Worm (Caenorhabditis elegans): ENCODE measurements around the gene F16G10.8.

The F16G10.8 gene

DNA sequence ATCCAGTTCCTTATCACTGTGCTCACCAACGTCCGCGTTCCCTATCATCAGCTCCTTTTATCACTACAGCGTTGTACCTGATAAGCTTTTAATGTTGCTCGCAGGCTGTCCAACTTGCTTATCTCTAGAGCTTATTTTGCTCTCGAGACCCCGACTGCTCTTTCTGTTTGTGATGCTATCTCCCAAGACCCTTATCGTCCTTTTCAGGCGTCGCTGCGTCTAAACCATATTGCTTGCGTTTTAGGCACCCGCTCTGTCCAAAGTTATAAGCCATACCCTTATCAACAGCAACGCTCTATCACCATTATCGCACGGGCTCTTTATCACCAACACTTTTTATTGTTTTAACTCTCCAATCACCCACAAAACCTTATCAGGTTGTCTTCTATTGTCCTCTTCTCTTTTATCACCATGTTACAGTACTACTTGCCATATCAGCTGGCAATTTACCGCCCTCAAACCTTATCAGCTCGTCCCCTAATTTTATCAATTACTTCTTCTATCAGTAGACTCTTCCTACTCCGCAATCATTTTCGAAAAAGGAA lies 4.7 kb downstream of the F16G10.8 start (continued):
- TF ChIP-seq ztf-22 (GFP tag; optimal IDR thresholded peaks at IDR 0.05) = peak; percentile 100
- peak; percentile 91 for TF ChIP-seq nfyb-1 (GFP tag; IDR thresholded peaks at IDR 0.05)
- 0 out of 2 replicates have a peak, but pooled peaks have one; percentile 2 for TF ChIP-seq ceh-40 (GFP tag; IDR thresholded peaks at IDR 0.05)
- TF ChIP-seq B0035.1 (tag; optimal IDR thresholded peaks at IDR 0.05) = no peak
- no peak for TF ChIP-seq hlh-12 (tag; optimal IDR thresholded peaks at IDR 0.05)
- no peak for TF ChIP-seq ztf-28 (GFP tag; IDR thresholded peaks at IDR 0.05)
- no peak for TF ChIP-seq ceh-58 (GFP tag; IDR thresholded peaks at IDR 0.05)
- TF ChIP-seq repo-1 (tag; optimal IDR thresholded peaks at IDR 0.05) = peak; percentile 76
- peak; percentile 84 for TF ChIP-seq tlf-1 (GFP tag; optimal IDR thresholded peaks at IDR 0.05)
- TF ChIP-seq ets-4 (GFP tag; optimal IDR thresholded peaks at IDR 0.05) = peak; percentile 99
- TF ChIP-seq ccch-3 (GFP tag; optimal IDR thresholded peaks at IDR 0.05) = no peak
- no peak for TF ChIP-seq nhr-120 (GFP tag; IDR thresholded peaks at IDR 0.05)
- TF ChIP-seq let-607 (tag; optimal IDR thresholded peaks at IDR 0.05) = peak; percentile 79 to 88
- no peak for TF ChIP-seq rcor-1 (GFP tag; IDR thresholded peaks at IDR 0.05)
- TF ChIP-seq madf-6 (GFP tag; IDR thresholded peaks at IDR 0.05) = no peak
- TF ChIP-seq madf-10 (tag; optimal IDR thresholded peaks at IDR 0.05) = peak; percentile 41
- peak; percentile 51; the same call in 1 of the 2 replicates for TF ChIP-seq Y56A3A.18 (GFP tag; IDR thresholded peaks at IDR 0.05)
- TF ChIP-seq ama-1 (optimal IDR thresholded peaks at IDR 0.05) = no peak
- TF ChIP-seq ama-1 (GFP tag; optimal IDR thresholded peaks at IDR 0.05) = no peak
- TF ChIP-seq lin-26 (GFP tag; IDR thresholded peaks at IDR 0.05) = no peak
- peak; percentile 97 for TF ChIP-seq egl-44 (GFP tag; IDR thresholded peaks at IDR 0.05)
- no peak for TF ChIP-seq ztf-25 (GFP tag; IDR thresholded peaks at IDR 0.05)
- no peak; the same call in none of the 2 replicates for TF ChIP-seq B0336.3 (GFP tag; IDR thresholded peaks at IDR 0.05)
- peak; percentile 86 for TF ChIP-seq F22D6.2 (tag; optimal IDR thresholded peaks at IDR 0.05)
- no peak for TF ChIP-seq ztf-6 (GFP tag; IDR thresholded peaks at IDR 0.05)
- no peak for TF ChIP-seq akir-1 (GFP tag; optimal IDR thresholded peaks at IDR 0.05)
- TF ChIP-seq bed-2 (GFP tag; IDR thresholded peaks at IDR 0.05) = no peak
- peak; percentile 100 for TF ChIP-seq nhr-80 (tag; optimal IDR thresholded peaks at IDR 0.05)
- TF ChIP-seq lir-1 (GFP tag; conservative IDR thresholded peaks at IDR 0.05) = 0 out of 2 replicates have a peak, but pooled peaks have one; percentile 45
- peak; percentile 80 for TF ChIP-seq ztf-3 (GFP tag; optimal IDR thresholded peaks at IDR 0.05)
- no peak for TF ChIP-seq hmg-1.2 (GFP tag; IDR thresholded peaks at IDR 0.05)

DNA sequence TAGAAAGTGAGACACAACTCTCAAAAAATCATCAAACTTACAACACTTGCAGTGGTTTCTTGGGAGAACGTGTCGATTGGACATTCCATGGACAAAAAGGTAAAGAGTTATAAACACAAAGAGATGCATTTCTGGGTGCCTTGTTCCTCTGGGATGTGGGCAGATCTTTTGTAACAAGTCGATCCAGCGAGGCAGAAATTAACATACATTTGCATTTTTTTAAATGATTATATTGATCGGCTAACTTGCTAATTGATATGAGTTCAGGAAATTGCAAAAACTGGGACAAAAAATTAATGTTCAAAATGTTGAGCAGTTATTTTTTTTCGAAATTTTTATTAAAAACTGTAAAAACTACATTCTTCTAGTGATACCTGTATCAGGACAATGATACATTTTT lies 5.5 kb downstream of the F16G10.8 start, which contains the start of gene F16G10.6:
F16G10.6 (minus strand) TSS at position 101 of the 400 bp plus-strand sequence.
- TF ChIP-seq fkh-3 (tag; optimal IDR thresholded peaks at IDR 0.05) (no peak), ztf-28 (GFP tag; IDR thresholded peaks at IDR 0.05) (no peak), nhr-80 (tag; optimal IDR thresholded peaks at IDR 0.05) (no peak), ztf-6 (GFP tag; IDR thresholded peaks at IDR 0.05) (no peak), ama-1 (optimal IDR thresholded peaks at IDR 0.05) (no peak), ama-1 (GFP tag; optimal IDR thresholded peaks at IDR 0.05) (no peak), dpl-1 (GFP tag; optimal IDR thresholded peaks at IDR 0.05) (no peak), C17E4.6 (GFP tag; IDR thresholded peaks at IDR 0.05) (no peak)

DNA sequence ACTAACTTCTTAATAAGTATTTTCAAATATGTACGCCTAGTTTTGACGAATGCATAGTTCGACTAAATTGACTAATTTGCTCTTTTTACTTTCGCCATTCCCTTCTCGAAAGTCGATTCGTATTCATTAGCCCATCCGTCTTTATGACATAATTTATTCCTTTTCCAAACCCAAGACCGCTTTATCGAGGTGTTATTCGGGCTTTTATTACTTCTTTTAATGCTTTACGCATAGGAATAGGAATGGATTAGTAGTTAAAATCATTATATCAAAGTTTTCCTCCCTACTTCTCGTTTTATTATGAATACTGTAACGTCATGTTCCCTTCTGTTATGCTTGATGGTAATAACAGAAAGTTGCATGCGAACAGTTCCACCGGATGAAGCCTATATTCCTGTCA lies 8.3 kb downstream of the F16G10.8 start, which contains the start of gene F16G10.2:
F16G10.2 (plus strand) TSS at position 301 of the 400 bp plus-strand sequence.
- TF ChIP-seq dpl-1 (GFP tag; optimal IDR thresholded peaks at IDR 0.05) (no peak), ZK185.1 (tag; optimal IDR thresholded peaks at IDR 0.05; ENCODE audit: poor library complexity, severe bottlenecking) (no peak), ztf-28 (GFP tag; IDR thresholded peaks at IDR 0.05) (no peak), ceh-27 (GFP tag; optimal IDR thresholded peaks at IDR 0.05) (no peak), ceh-40 (GFP tag; IDR thresholded peaks at IDR 0.05) (no peak), rec-8 (tag; optimal IDR thresholded peaks at IDR 0.05) (no peak), lin-35 (GFP tag; optimal IDR thresholded peaks at IDR 0.05) (no peak), mel-28 (tag; optimal IDR thresholded peaks at IDR 0.05; ENCODE audit: borderline replicate concordance) (no peak), dox-1 (GFP tag; IDR thresholded peaks at IDR 0.05) (no peak), lsy-27 (tag; optimal IDR thresholded peaks at IDR 0.05; ENCODE audit: borderline replicate concordance, insufficient read depth) (no peak), hmg-1.2 (GFP tag; IDR thresholded peaks at IDR 0.05) (no peak), F37B4.10 (GFP tag; IDR thresholded peaks at IDR 0.05) (no peak), lin-40 (tag; optimal IDR thresholded peaks at IDR 0.05) (no peak)

Data from whole organism, young adult.